Worm (Caenorhabditis elegans) whole organism, L2 larva: Measurements from ENCODE around the gene F47B8.1.
"Not testable (repeated sequence)": the region's sequence is repeated elsewhere in the genome, so short reads cannot be mapped to it uniquely, and the experiment has no call there.

ENCODE experiments used
- C34F6.9 ChIP-seq: fragments of 150-350 bp; optimal IDR thresholded peaks from 2 replicates; lab custom pipeline; 2014; ENCODE audit warnings: missing biosample characterization, missing genetic modification characterization
- F13H6.1 ChIP-seq: sonication (generic microtip); optimal IDR thresholded peaks from 2 replicates; lab custom pipeline; 2016; ENCODE audit warnings: missing genetic modification characterization, missing compliant biosample characterization
- ZK546.5 ChIP-seq: sonication (generic microtip); optimal IDR thresholded peaks from 2 replicates; lab custom pipeline; 2017; ENCODE audit warnings: missing biosample characterization, missing genetic modification characterization
- alr-1 ChIP-seq: fragments of 150-350 bp; optimal IDR thresholded peaks from 2 replicates; lab custom pipeline; 2014; ENCODE audit warnings: missing biosample characterization, missing genetic modification characterization
- ama-1 ChIP-seq: fragments of 150-350 bp; optimal IDR thresholded peaks from 2 replicates; lab custom pipeline; 2018; ENCODE audit warnings: inconsistent platforms
- blmp-1 ChIP-seq: sonication (generic microtip); optimal IDR thresholded peaks from 2 replicates; lab custom pipeline; 2017; ENCODE audit warnings: missing genetic modification characterization, mild to moderate bottlenecking, missing compliant biosample characterization, antibody characterized with exemption, moderate library complexity; ENCODE audit not compliant: insufficient read depth
- ceh-16 ChIP-seq: fragments of 150-350 bp; optimal IDR thresholded peaks from 2 replicates; lab custom pipeline; 2014; ENCODE audit warnings: missing biosample characterization, missing genetic modification characterization
- ceh-82 ChIP-seq: fragments of 150-350 bp; optimal IDR thresholded peaks from 2 replicates; lab custom pipeline; 2014; ENCODE audit warnings: missing biosample characterization, missing genetic modification characterization
- crh-2 ChIP-seq: sonication (generic microtip); optimal IDR thresholded peaks from 2 replicates; lab custom pipeline; 2017; ENCODE audit warnings: missing biosample characterization, missing genetic modification characterization
- dmd-4 ChIP-seq: sonication (generic microtip); optimal IDR thresholded peaks from 2 replicates; lab custom pipeline; 2017; ENCODE audit warnings: missing biosample characterization, missing genetic modification characterization
- egl-27 ChIP-seq: sonication (generic microtip); optimal IDR thresholded peaks from 3 replicates; lab custom pipeline; 2017; ENCODE audit warnings: missing biosample characterization, missing genetic modification reagents, missing genetic modification characterization
- elt-1 ChIP-seq: fragments of 150-350 bp; optimal IDR thresholded peaks from 2 replicates; lab custom pipeline; 2014; ENCODE audit warnings: missing biosample characterization, missing genetic modification characterization
- elt-3 ChIP-seq: sonication (generic microtip); optimal IDR thresholded peaks from 2 replicates; lab custom pipeline; 2017; ENCODE audit warnings: missing biosample characterization, missing genetic modification characterization
- fos-1 ChIP-seq: fragments of 150-350 bp; optimal IDR thresholded peaks from 2 replicates; lab custom pipeline; 2014; ENCODE audit warnings: missing biosample characterization, missing genetic modification characterization
- lin-11 ChIP-seq: fragments of 150-350 bp; sonication (generic microtip); optimal IDR thresholded peaks from 2 replicates; lab custom pipeline; 2014; ENCODE audit warnings: missing biosample characterization, missing genetic modification characterization, inconsistent platforms, mixed read lengths
- lsy-2 ChIP-seq, 2 experiments: fragments of 150-350 bp in 1 of 2; sonication (generic microtip) in 1 of 2; optimal IDR thresholded peaks; 2 replicates each; lab custom pipeline; 2014 to 2017; ENCODE audit warnings: missing biosample characterization in 2 of 2, missing genetic modification characterization in 2 of 2
- mab-5 ChIP-seq: fragments of 150-350 bp; optimal IDR thresholded peaks from 2 replicates; lab custom pipeline; 2014; ENCODE audit warnings: missing biosample characterization, missing genetic modification characterization
- mdl-1 ChIP-seq, 2 experiments: fragments of 150-350 bp in 1 of 2; sonication (generic microtip) in 1 of 2; optimal IDR thresholded peaks; 2 replicates each; lab custom pipeline; 2017; ENCODE audit warnings: missing biosample characterization in 2 of 2, missing genetic modification characterization in 2 of 2
- nhr-10 ChIP-seq: sonication (generic microtip); optimal IDR thresholded peaks from 2 replicates; lab custom pipeline; 2017; ENCODE audit warnings: missing biosample characterization, missing genetic modification characterization
- nhr-11 ChIP-seq: fragments of 150-350 bp; optimal IDR thresholded peaks from 2 replicates; lab custom pipeline; 2014; ENCODE audit warnings: missing biosample characterization, missing genetic modification characterization
- nhr-129 ChIP-seq: fragments of 150-350 bp; optimal IDR thresholded peaks from 2 replicates; lab custom pipeline; 2014; ENCODE audit warnings: missing biosample characterization, missing genetic modification characterization
- nhr-21 ChIP-seq: fragments of 150-350 bp; optimal IDR thresholded peaks from 2 replicates; lab custom pipeline; 2014; ENCODE audit warnings: missing biosample characterization, missing genetic modification characterization
- nhr-237 ChIP-seq: fragments of 150-350 bp; optimal IDR thresholded peaks from 2 replicates; lab custom pipeline; 2014; ENCODE audit warnings: missing biosample characterization, missing genetic modification characterization
- nhr-77 ChIP-seq: fragments of 150-350 bp; optimal IDR thresholded peaks from 2 replicates; lab custom pipeline; 2014; ENCODE audit warnings: missing biosample characterization, missing genetic modification characterization
- peb-1 ChIP-seq: fragments of 150-350 bp; optimal IDR thresholded peaks from 2 replicates; lab custom pipeline; 2014; ENCODE audit warnings: missing biosample characterization, missing genetic modification characterization
- skn-1 ChIP-seq: sonication (generic microtip); optimal IDR thresholded peaks from 2 replicates; lab custom pipeline; 2017; ENCODE audit warnings: missing biosample characterization, missing genetic modification characterization
- sma-3 ChIP-seq: sonication (generic microtip); optimal IDR thresholded peaks from 2 replicates; lab custom pipeline; 2016; ENCODE audit warnings: missing genetic modification reagents, missing genetic modification characterization, missing compliant biosample characterization
- unc-39 ChIP-seq: fragments of 150-350 bp; optimal IDR thresholded peaks from 2 replicates; lab custom pipeline; 2014; ENCODE audit warnings: missing biosample characterization, missing genetic modification characterization
- ztf-1 ChIP-seq: fragments of 200-800 bp; sonication (Bioruptor generic); conservative IDR thresholded peaks from 2 replicates; pipeline ENCODE4 v1.3.6; 2022; ENCODE audit warnings: missing genetic modification characterization, missing compliant biosample characterization
- ztf-11 ChIP-seq: sonication (generic microtip); optimal IDR thresholded peaks from 2 replicates; lab custom pipeline; 2017; ENCODE audit warnings: missing biosample characterization, missing genetic modification characterization

The F47B8.1 gene

ce11 chrV:14306771-14307170, 7.4 kb downstream of the F47B8.1 start, which contains the start of gene spig-4:
Gene spig-4, minus strand, starts transcription at chrV:14306871.
- TF ChIP-seq alr-1 (tag; lab: Kevin White, UChicago); ama-1; unc-39 (tag; lab: Kevin White, UChicago): not testable (repeated sequence)

DNA sequence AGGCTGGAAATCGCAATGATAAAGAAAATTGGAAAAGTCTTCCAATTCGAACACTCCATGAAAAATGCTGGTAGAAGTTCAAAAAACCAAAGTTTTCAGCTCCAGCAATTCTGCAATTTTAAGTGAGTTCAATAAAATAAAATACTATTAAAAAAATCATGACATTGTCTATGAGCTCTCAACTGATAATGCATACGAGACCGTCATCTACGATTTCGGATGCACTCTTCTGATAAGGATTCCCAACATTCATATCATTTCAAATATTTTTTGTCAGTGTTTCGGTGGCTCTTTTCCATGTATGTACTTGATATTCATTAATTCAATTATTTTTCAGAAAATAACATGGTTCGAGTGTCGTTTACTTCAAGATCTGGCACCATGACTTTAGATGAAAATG, 13.1 kb downstream of the F47B8.1 start, which contains the start of gene F14D7.6:
F14D7.6 (plus strand) TSS at position 338 of the 400 bp plus-strand sequence.
- TF ChIP-seq ceh-16 (tag; lab: Kevin White, UChicago) (no peak), fos-1 (peak; percentile 52), lsy-2 (tag; optimal IDR thresholded peaks at IDR 0.05; lab: Kevin White, UChicago) (no peak)

DNA sequence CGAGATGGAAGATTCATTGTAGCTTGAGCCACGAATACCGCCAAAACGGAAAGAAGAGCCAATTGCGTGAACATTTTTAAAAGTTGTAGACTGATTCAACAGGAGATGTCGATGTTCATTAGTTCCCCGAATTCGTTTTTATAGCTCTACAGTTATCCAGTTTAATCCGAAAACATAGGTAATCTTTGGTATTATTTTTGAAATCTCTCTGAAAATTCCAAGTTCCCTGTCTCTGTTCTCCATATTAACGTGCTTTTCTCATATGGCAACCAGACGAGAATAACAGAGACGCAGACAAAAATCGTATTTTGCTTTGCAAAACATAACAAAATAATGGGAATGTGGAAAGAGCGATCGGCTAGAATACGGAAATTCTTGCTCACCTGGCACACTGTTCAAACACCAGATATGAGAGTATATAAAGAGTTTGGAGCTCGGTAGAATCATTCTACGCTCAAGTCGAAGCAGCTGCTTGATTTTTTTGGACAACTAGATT, 14.5 kb downstream of the F47B8.1 start, which contains the start of the genes spig-3 and F14D7.12:
spig-3 (minus strand) TSS at position 101 of the 496 bp plus-strand sequence.
F14D7.12 (plus strand) TSS at position 446 of the 496 bp plus-strand sequence.
- TF ChIP-seq F13H6.1 (tag; lab: Kevin White, UChicago), result no peak
- no peak for TF ChIP-seq ztf-11
- TF ChIP-seq nhr-129, result no peak
- no peak for TF ChIP-seq nhr-237 (tag; lab: Kevin White, UChicago)
- TF ChIP-seq lin-11, result no peak
- TF ChIP-seq C34F6.9, result no peak

DNA sequence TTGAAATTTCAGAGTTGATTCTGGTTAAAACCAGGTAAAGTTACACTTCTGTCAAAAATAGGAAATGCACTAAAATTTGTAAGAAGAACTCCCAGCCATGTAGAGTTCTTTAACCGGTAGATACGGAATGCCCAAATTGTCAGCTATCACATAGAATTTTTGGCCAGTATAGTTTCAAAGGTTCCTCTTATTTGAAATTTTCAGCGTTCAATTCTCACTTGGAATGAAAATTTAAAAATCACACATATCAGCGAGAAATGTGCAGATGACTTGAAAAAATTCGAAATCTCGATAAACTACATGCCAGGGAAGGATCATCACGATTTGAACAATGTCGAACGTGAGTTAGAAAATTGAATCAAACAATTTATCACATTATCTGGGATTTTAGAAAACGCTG, 17.6 kb downstream of the F47B8.1 start, which contains the start of gene F14D7.3:
F14D7.3 (plus strand) TSS at position 301 of the 400 bp plus-strand sequence.
- TF ChIP-seq elt-1 (no peak), skn-1 (tag; lab: Kevin White, UChicago) (no peak), nhr-11 (tag; lab: Kevin White, UChicago) (no peak), crh-2 (tag; lab: Kevin White, UChicago) (no peak)

DNA sequence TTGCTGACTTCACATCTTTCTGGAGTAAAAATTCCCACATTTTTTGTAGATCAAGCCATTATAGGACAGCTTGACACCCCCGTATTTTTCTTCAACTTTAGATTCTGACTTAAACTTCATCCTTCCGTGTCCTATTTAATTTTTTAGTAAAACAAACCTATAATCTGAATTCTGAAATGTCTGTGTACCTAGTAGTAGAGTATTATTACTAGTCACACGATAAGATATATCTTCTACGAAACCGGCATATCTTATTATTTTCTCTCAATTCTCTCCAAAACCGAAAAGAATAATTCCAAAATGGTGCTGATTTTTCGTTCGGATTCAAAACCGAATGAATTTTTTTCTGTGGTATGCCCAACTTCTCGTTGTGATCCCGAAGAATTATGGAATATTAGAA, 19.7 kb downstream of the F47B8.1 start, which contains the start of gene F14D7.9:
F14D7.9 (plus strand) TSS at position 301 of the 400 bp plus-strand sequence.
- TF ChIP-seq nhr-21 (tag; lab: Kevin White, UChicago), result no peak
- no peak for TF ChIP-seq mab-5 (tag; lab: Kevin White, UChicago)
- TF ChIP-seq nhr-77, result no peak
- TF ChIP-seq fos-1, result no peak
- TF ChIP-seq blmp-1, result no peak
- no peak for TF ChIP-seq dmd-4
- no peak for TF ChIP-seq lin-11
- no peak for TF ChIP-seq crh-2 (tag; lab: Kevin White, UChicago)
- TF ChIP-seq nhr-10 (tag; lab: Kevin White, UChicago), result no peak

DNA sequence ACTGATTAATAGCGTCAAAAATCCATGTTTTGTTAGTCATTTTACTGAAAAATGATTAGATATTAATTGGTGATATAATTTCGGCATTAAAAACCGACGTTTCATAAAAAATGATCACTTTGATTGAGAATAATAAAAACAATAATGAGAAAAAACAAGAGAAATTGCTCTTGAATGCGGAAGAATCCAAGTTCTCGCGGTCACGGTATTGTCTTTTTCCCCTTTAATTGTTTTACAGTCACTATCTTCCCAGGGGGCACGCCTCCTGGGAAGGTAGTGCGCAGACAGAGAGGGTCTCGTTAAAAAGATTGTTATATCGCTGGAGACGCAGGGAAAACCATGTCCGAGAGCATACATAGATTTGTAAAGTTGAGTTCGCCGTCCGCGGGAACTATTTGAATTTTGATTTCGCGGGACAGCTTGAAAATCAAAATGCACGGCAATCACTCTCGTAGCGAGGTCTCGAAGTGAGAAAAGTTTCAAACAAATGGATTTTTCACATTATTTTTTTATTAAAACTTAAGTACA, 20.4 kb downstream of the F47B8.1 start, which contains the start of gene F14D7.2:
F14D7.2 (minus strand) TSS at position 51 of the 528 bp plus-strand sequence.
- TF ChIP-seq sma-3 (GFP tag; lab: Kevin White, UChicago), result no peak
- no peak for TF ChIP-seq peb-1 (tag; lab: Kevin White, UChicago)
- TF ChIP-seq egl-27 (tag; lab: Kevin White, UChicago), result no peak
- no peak for TF ChIP-seq mdl-1 (tag; optimal IDR thresholded peaks at IDR 0.05; lab: Kevin White, UChicago)
- TF ChIP-seq ceh-82 (tag; lab: Kevin White, UChicago), result no peak
- no peak for TF ChIP-seq lsy-2 (tag; optimal IDR thresholded peaks at IDR 0.05; lab: Kevin White, UChicago)
- TF ChIP-seq mab-5 (tag; lab: Kevin White, UChicago), result no peak
- TF ChIP-seq ZK546.5 (tag; lab: Kevin White, UChicago), result no peak
- TF ChIP-seq unc-39 (tag; lab: Kevin White, UChicago), result no peak
- TF ChIP-seq elt-1, result no peak
- TF ChIP-seq crh-2 (tag; lab: Kevin White, UChicago), result no peak
- TF ChIP-seq fos-1, result no peak
- no peak for TF ChIP-seq ztf-1 (GFP tag; lab: Robert Waterston, UW)
- TF ChIP-seq ama-1, result no peak
- TF ChIP-seq F13H6.1 (tag; lab: Kevin White, UChicago), result no peak
- TF ChIP-seq elt-3, result no peak

DNA sequence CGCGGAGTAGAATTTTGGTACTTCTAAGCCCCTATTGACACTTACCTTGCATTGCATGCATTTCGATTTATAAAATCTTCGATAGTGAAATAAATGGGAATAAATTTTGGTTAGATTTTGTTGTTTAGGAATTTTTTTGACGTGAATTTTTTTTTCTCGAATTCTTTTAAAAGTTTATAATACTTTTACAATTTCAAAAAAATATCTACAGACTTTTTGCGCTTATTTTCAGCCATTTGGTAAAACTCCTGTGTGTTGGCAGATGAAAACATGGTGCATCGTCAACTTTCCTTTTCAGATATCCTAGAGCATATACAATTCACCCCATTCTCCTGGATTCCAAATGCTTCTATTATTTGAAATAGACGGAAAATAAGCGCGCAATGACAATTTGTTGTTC, 23.5 kb downstream of the F47B8.1 start, which contains the start of gene F14D7.18:
F14D7.18 (minus strand) TSS at position 101 of the 400 bp plus-strand sequence.
- TF ChIP-seq peb-1 (tag; lab: Kevin White, UChicago) (no peak), elt-3 (no peak)
